Worm (Caenorhabditis elegans): ENCODE data around the gene cpi-2.
"Not testable (repeated sequence)": the region's sequence is repeated elsewhere in the genome, so short reads cannot be mapped to it uniquely, and the experiment has no call there.

- not testable (repeated sequence) for TF ChIP-seq ceh-16 (tag; optimal IDR thresholded peaks at IDR 0.05); zag-1 (tag; optimal IDR thresholded peaks at IDR 0.05); skn-1 (tag; optimal IDR thresholded peaks at IDR 0.05); nhr-25 (tag; optimal IDR thresholded peaks at IDR 0.05); nhr-237 (tag; optimal IDR thresholded peaks at IDR 0.05); unc-62 (GFP tag; optimal IDR thresholded peaks at IDR 0.05); egl-27 (tag; optimal IDR thresholded peaks at IDR 0.05); R02D3.7 (tag; optimal IDR thresholded peaks at IDR 0.05); unc-39 (tag; optimal IDR thresholded peaks at IDR 0.05); mml-1 (tag; optimal IDR thresholded peaks at IDR 0.05)
Measured at ce11 chrV:6038405-6039151, 5.3 kb upstream of the cpi-2 start, which contains the start of gene F29G9.1.
